Fruit fly (Drosophila melanogaster) Kc167 (cell line): Measurements from ENCODE around the gene Phlpp.

Experiments
- Myc ChIP-seq: fragments of >200 bp; optimal IDR thresholded peaks from 2 replicates; lab custom pipeline; 2017; ENCODE audit warnings: missing external identifiers
- Sin3A ChIP-seq: fragments of >200 bp; optimal IDR thresholded peaks from 2 replicates; lab custom pipeline; 2018; ENCODE audit warnings: missing external identifiers
- h ChIP-seq: fragments of >200 bp; optimal IDR thresholded peaks from 3 replicates; lab custom pipeline; 2018; ENCODE audit warnings: missing external identifiers
- insv ChIP-seq: fragments of >200 bp; optimal IDR thresholded peaks from 3 replicates; lab custom pipeline; 2018; ENCODE audit warnings: missing external identifiers
- psq ChIP-seq: fragments of >200 bp; optimal IDR thresholded peaks from 2 replicates; lab custom pipeline; 2017; ENCODE audit warnings: missing external identifiers
- ttk ChIP-seq: sonication (Bioruptor generic); optimal IDR thresholded peaks from 2 replicates; lab custom pipeline; 2017; ENCODE audit warnings: missing external identifiers

Phlpp gene

DNA sequence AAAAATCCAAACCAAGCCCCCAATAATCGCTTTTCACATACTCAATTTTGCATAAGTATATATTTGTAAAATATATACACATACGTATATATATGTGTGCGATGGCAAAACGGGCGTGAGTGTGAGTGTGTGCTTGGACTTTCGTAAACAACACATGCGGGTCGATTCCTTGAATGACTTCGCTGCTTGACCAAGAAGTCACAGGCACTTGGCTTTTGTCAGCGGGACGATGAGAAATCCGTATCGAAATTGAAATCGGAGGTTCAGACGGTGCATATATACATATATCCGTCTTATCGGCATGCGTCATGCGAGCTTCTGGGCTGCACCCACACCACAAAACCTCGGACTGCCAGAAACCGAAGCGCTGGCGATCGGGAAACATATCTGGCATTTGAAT, 23.9 kb upstream of the Phlpp start:
- TF ChIP-seq Sin3A (lab: Kevin White, UChicago), result no peak
- no peak for TF ChIP-seq insv (lab: Kevin White, UChicago)
- no peak for TF ChIP-seq Myc (lab: Kevin White, UChicago)
- TF ChIP-seq h (lab: Kevin White, UChicago), result no peak
- TF ChIP-seq psq (lab: Kevin White, UChicago), result no peak
- TF ChIP-seq ttk (lab: Kevin White, UChicago), result no peak

DNA sequence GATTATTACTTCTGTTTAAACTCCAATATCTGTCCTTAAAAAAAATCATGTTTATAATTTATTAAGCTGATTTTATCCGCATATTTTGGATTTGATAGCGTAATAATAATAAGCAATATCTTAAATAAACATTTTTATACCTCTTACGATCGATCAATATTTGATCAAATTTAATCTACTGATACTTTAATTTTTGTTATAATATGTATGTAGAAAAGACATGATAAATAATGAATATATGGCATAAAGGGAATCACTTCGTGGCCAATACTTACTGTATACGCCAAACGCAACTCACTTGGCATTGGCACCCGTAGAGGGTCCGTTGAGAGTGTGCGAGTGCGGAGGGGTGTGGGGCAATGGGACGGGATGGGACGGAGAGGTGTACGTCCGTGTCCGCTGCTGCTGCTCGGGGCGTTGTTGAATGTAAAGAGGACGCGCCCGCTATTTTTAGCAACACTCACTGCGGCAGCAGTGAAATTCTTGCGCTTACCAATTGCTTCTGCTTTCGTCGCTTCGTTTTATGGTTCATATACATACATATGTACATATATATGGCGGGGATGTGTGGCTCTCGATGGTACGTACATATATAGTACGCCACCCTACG, 22.7 kb upstream of the Phlpp start:
- TF ChIP-seq Sin3A (lab: Kevin White, UChicago) (no peak), ttk (lab: Kevin White, UChicago) (no peak), Myc (lab: Kevin White, UChicago) (no peak)

DNA sequence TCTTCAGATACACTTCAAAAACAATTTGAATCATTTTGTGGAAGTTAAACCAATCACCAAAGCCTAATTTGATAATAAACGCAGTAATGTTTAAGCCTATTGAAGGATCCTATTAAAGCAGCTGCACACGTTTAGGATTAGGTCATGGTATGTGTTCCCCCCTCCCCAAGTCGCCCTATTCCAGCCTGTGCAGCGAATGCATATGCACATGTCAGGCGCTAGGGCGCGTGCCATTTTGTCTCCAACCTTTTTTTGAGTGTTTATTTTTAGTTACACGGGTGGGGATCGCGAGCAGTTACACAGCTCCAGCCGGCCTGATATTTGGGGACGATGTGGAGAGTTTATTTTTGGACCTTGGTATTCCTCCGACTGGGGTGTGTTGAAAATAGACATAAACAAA, 21.9 kb upstream of the Phlpp start:
- TF ChIP-seq insv (lab: Kevin White, UChicago), result no peak
- TF ChIP-seq Myc (lab: Kevin White, UChicago), result no peak
- TF ChIP-seq h (lab: Kevin White, UChicago), result no peak
- TF ChIP-seq psq (lab: Kevin White, UChicago), result no peak

DNA sequence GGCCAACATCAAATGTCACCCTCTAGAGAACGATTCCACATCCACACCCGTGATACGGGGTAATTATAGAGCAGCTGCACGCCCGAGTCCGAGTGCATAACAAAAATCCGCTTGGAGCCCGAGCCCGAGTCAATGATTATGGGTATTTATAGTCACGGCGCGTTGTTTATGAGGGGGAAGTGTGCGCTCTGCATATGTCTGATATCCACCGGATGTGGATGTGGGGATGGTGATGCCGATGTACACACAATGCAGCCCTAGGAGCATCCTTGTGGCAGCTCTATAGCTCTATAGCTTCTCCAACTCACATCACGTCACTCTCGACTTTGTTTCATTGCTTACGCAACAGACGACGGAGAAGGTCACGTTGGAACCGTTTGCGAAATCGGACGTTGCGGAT, 21.5 kb upstream of the Phlpp start:
- TF ChIP-seq psq (lab: Kevin White, UChicago) (no peak), ttk (lab: Kevin White, UChicago) (no peak), insv (lab: Kevin White, UChicago) (no peak), Myc (lab: Kevin White, UChicago) (no peak), h (lab: Kevin White, UChicago) (no peak)

DNA sequence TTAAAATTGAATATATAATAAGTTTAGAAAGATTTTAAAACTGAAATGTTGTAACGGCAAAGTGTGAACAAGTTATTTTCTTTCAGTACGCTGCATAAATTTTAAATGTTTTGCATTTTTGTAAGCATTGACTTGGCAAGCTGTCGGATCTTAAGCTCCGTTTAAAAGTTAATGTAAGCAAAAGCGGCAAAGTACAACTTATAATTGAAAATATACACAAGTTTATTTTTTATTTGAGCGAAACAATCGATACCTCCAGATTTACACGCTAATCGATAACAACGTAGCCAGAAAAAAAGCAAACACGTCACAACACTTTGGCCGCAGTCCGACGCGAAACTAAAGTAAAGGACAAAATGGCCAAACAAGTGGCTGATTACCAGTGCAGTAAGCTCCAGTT, 17.3 kb upstream of the Phlpp start, which contains the start of gene Catsup:
TSS of gene Catsup (plus strand) at position 273 of the 400 bp plus-strand sequence.
- no peak for TF ChIP-seq psq (lab: Kevin White, UChicago)
- TF ChIP-seq Sin3A (lab: Kevin White, UChicago), result no peak
- no peak for TF ChIP-seq insv (lab: Kevin White, UChicago)
- TF ChIP-seq ttk (lab: Kevin White, UChicago), result no peak
- no peak for TF ChIP-seq h (lab: Kevin White, UChicago)
- no peak for TF ChIP-seq Myc (lab: Kevin White, UChicago)

DNA sequence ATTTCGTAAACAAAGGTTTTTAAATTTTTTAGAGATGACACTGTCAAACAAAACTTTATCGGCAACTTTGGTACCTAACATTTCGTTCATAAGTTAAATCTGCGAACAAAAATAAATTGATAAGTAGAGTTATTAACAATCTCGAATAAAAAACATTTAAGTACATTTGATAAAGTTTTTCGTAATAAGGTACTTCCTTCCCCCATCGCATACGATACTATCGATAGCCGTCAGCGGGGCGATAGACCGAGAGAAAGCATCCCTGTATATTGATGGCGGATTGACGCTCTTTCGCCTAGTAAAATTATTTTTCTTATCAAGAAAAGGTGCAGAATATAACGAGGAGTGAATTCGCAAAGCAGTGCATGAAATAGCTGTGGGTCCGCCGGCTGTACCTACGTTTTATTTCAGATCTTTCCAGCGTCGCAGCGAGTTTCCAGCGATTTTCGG, 13.8 kb upstream of the Phlpp start, which contains the start of the genes Ttc19 and Acn:
TSS of gene Ttc19 (minus strand) at position 38 of the 450 bp plus-strand sequence.
TSS of gene Acn (plus strand) at position 245 of the 450 bp plus-strand sequence.
- TF ChIP-seq Myc (lab: Kevin White, UChicago), result no peak
- no peak for TF ChIP-seq psq (lab: Kevin White, UChicago)
- no peak for TF ChIP-seq ttk (lab: Kevin White, UChicago)
- no peak for TF ChIP-seq Sin3A (lab: Kevin White, UChicago)
- TF ChIP-seq h (lab: Kevin White, UChicago), result no peak
- no peak for TF ChIP-seq insv (lab: Kevin White, UChicago)

DNA sequence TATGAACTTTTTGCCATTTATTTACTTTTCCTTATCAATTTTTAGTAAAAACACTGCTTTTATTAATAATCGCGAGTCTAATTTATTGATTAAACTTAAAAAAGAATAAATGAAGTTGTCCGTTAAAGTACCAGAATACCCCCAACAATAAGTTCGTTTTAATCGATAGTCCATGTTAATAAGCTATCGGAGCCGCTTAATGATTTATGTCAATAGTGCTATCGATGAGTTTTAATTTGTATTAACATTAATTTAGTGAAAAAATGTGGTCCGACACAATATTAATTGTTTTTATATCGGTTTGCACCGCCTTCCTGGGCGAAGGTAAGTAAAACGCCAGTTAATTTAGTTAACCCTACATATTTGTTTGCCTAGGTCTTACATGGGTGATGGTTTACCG, 10.0 kb upstream of the Phlpp start, which contains the start of gene CG10470:
TSS of gene CG10470 (plus strand) at position 165 of the 400 bp plus-strand sequence.
- no peak for TF ChIP-seq Myc (lab: Kevin White, UChicago)
- TF ChIP-seq Sin3A (lab: Kevin White, UChicago), result no peak
- TF ChIP-seq h (lab: Kevin White, UChicago), result no peak
- no peak for TF ChIP-seq ttk (lab: Kevin White, UChicago)

DNA sequence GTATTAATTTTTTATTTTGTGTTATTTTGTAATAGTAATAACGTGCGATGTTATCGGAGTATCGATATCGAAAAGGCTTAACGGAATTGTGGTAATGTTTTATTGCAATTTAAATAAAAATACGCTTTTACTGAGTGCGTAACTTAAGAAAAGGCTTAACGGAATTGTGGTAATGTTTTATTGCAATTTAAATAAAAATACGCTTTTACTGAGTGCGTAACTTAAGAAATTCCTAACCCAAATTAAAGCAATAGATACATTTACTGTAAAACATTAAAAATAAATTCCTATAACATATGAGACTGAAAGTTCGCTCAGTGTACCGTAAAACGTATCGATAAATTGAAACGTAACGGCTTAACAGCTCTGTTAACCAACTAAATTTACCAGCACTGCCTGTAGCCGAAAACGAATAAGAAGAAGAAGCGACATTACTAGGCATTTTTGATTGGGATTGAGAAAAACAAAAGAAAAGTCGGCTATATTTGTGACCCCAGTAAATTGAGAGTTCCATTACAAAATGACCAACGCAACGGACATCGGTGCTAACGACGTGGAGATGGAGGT, 7.3 kb upstream of the Phlpp start, which contains the start of gene Rpn3:
TSS of gene Rpn3 (plus strand) at position 257 of the 567 bp plus-strand sequence.
- TF ChIP-seq ttk (lab: Kevin White, UChicago), result no peak
- no peak for TF ChIP-seq insv (lab: Kevin White, UChicago)
- no peak for TF ChIP-seq h (lab: Kevin White, UChicago)
- TF ChIP-seq Myc (lab: Kevin White, UChicago), result no peak
- TF ChIP-seq psq (lab: Kevin White, UChicago), result no peak
- TF ChIP-seq Sin3A (lab: Kevin White, UChicago), result no peak

DNA sequence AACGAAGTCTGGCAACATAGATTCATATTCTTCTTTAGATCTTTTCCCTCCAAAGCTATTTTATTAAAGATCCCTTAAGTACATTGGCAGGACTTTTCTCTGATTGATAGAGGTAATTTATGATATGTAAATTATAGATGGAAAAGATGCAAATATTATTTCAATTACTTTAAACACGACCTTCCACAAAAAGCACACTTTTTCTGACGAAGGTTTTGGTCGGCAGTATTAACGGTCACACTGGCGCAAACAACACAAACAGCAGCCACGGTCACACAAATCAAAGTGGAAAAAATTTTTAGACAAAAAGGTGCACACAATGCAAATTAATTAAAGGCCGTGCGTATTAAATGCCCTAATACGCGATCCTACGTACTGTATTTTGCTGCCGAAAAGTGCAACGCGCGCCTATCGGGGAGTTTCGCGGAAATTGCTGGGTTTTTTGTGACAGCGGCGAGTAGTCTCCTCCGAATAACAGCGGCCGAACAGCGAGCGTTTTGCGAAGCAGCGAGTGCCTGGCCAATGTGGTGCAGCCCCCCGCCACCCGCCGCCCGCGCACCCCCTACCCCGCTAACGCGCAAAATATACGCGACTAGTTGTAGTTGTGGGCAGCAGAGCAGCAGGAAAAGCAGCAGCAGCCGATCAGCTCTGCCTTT, 4.9 kb upstream of the Phlpp start, which contains the start of gene CG10492:
TSS of gene CG10492 (plus strand) at position 219 of the 656 bp plus-strand sequence.
- TF ChIP-seq Myc (lab: Kevin White, UChicago) (no peak), h (lab: Kevin White, UChicago) (no peak), insv (lab: Kevin White, UChicago) (no peak), Sin3A (lab: Kevin White, UChicago) (no peak)

DNA sequence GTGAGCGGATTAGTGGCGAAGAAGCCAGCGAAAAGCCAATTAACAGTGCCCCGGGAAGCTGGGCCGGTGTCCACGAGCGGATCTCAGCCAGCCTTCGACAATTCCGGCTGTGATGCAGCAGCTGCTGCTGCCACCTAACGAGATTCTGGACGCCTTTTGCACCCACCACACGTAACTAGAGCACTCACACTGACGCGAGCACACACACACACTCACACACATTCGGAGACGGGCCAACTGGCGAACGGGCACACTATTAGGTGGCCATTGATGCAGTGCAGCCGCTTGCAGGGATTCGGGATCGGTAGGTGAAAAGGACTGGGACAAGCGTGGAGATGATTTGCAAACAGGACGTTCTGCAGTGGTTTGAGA, 4.4 kb upstream of the Phlpp start:
- TF ChIP-seq ttk (lab: Kevin White, UChicago) (no peak), psq (lab: Kevin White, UChicago) (no peak), h (lab: Kevin White, UChicago) (no peak), Myc (lab: Kevin White, UChicago) (no peak), insv (lab: Kevin White, UChicago) (no peak), Sin3A (lab: Kevin White, UChicago) (no peak)

DNA sequence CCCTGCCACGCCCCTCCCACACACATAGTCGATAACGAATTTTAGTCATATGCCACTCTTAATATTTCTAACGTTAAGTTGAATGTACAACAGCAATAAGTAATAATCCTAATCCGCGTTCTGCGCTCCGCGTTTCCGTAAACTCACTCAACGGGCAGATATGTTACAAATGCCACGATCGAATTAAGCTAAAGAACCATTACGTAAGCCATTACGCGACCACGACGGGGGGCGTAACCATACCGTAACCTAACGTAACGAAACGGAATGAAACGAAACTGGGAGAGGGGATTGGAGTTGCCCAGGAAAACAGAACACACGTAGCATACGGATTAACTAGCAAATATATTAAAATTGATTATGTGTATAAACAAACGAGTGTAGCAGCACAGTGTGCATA, 1.1 kb upstream of the Phlpp start:
- TF ChIP-seq psq (lab: Kevin White, UChicago) (no peak), Sin3A (lab: Kevin White, UChicago) (no peak), insv (lab: Kevin White, UChicago) (no peak), Myc (lab: Kevin White, UChicago) (no peak), h (lab: Kevin White, UChicago) (no peak), ttk (lab: Kevin White, UChicago) (no peak)
